Worm (Caenorhabditis elegans) whole organism, L4 larva: ENCODE measurements around the gene ZK1248.20.

Source experiments
- D1046.2 ChIP-seq: fragments of 200-800 bp; sonication (Bioruptor generic); IDR thresholded peaks from 2 replicates; pipeline ENCODE4 v1.3.6; 2022; ENCODE audit warnings: missing genetic modification characterization, missing compliant biosample characterization
- Y5F2A.4 ChIP-seq: fragments of 200-800 bp; sonication (Bioruptor generic); optimal IDR thresholded peaks from 2 replicates; lab custom pipeline; 2018; ENCODE audit warnings: mild to moderate bottlenecking, missing genetic modification characterization, missing compliant biosample characterization
- Y75B8A.6 ChIP-seq: fragments of 200-800 bp; sonication (Bioruptor generic); IDR thresholded peaks from 2 replicates; pipeline ENCODE4 v1.3.6; 2022; ENCODE audit warnings: missing genetic modification reagents, missing genetic modification characterization, missing compliant biosample characterization
- ZK337.2 ChIP-seq: fragments of 200-800 bp; sonication (Bioruptor generic); IDR thresholded peaks from 2 replicates; pipeline ENCODE4 v1.3.6; 2022; ENCODE audit warnings: missing genetic modification reagents, missing genetic modification characterization, missing compliant biosample characterization
- ZK546.5 ChIP-seq, 2 experiments: sonication (generic microtip); optimal IDR thresholded peaks; 2 replicates each; lab custom pipeline; 2017; ENCODE audit warnings: missing biosample characterization in 2 of 2, missing genetic modification characterization in 2 of 2
- aha-1 ChIP-seq: fragments of 150-350 bp; peaks from one replicate; lab custom pipeline; 2014; ENCODE audit warnings: missing biosample characterization, missing genetic modification characterization
- attf-4 ChIP-seq: sonication (generic microtip); optimal IDR thresholded peaks from 3 replicates; lab custom pipeline; 2017; ENCODE audit warnings: missing biosample characterization, missing genetic modification characterization
- ceh-32 ChIP-seq: sonication (generic microtip); optimal IDR thresholded peaks from 2 replicates; lab custom pipeline; 2016; ENCODE audit warnings: mild to moderate bottlenecking, missing genetic modification characterization, missing compliant biosample characterization; ENCODE audit not compliant: poor library complexity
- ceh-44 ChIP-seq: fragments of 200-800 bp; sonication (Bioruptor generic); IDR thresholded peaks from 2 replicates; pipeline ENCODE4 v1.3.6; 2022; ENCODE audit warnings: missing genetic modification reagents, missing genetic modification characterization, missing compliant biosample characterization
- ces-1 ChIP-seq: fragments of 150-350 bp; sonication (generic microtip); optimal IDR thresholded peaks from 4 replicates; lab custom pipeline; 2014; ENCODE audit warnings: missing biosample characterization, missing genetic modification reagents, missing genetic modification characterization
- cey-2 ChIP-seq: sonication (generic microtip); optimal IDR thresholded peaks from 3 replicates; lab custom pipeline; 2017; ENCODE audit warnings: missing genetic modification characterization, mild to moderate bottlenecking, missing compliant biosample characterization, antibody characterized with exemption, borderline replicate concordance; ENCODE audit not compliant: insufficient read depth
- daf-16 ChIP-seq, 3 experiments: sonication (generic microtip); optimal IDR thresholded peaks; 2 replicates each; lab custom pipeline; 2016 to 2017; ENCODE audit warnings: missing genetic modification characterization in 3 of 3, missing genetic modification reagents in 3 of 3, mild to moderate bottlenecking in 2 of 3, missing compliant biosample characterization in 2 of 3, missing biosample characterization in 1 of 3, moderate library complexity in 1 of 3
- daf-19 ChIP-seq: fragments of 200-800 bp; sonication (Bioruptor generic); conservative IDR thresholded peaks from 2 replicates; pipeline ENCODE4 v1.3.6; 2022; ENCODE audit warnings: missing genetic modification characterization, missing compliant biosample characterization
- daf-8 ChIP-seq: fragments of 200-800 bp; sonication (Bioruptor generic); IDR thresholded peaks from 2 replicates; pipeline ENCODE4 v1.3.6; 2022; ENCODE audit warnings: missing genetic modification characterization, missing compliant biosample characterization
- dmd-6 ChIP-seq: fragments of 200-800 bp; sonication (Bioruptor generic); IDR thresholded peaks from 2 replicates; pipeline ENCODE4 v1.3.6; 2022; ENCODE audit warnings: missing genetic modification reagents, missing genetic modification characterization, missing compliant biosample characterization
- duxl-1 ChIP-seq: sonication (generic microtip); optimal IDR thresholded peaks from 2 replicates; lab custom pipeline; 2016; ENCODE audit warnings: mild to moderate bottlenecking, missing genetic modification characterization, moderate library complexity, missing compliant biosample characterization; ENCODE audit not compliant: poor library complexity
- dve-1 ChIP-seq: sonication (generic microtip); optimal IDR thresholded peaks from 2 replicates; lab custom pipeline; 2017; ENCODE audit warnings: antibody characterized with exemption, mild to moderate bottlenecking, missing genetic modification characterization, missing compliant biosample characterization; ENCODE audit not compliant: insufficient read depth
- egl-27 ChIP-seq: sonication (generic microtip); optimal IDR thresholded peaks from 3 replicates; lab custom pipeline; 2017; ENCODE audit warnings: missing biosample characterization, missing genetic modification reagents, missing genetic modification characterization
- gei-8 ChIP-seq: fragments of 200-800 bp; sonication (Bioruptor generic); optimal IDR thresholded peaks from 2 replicates; lab custom pipeline; 2018; ENCODE audit warnings: mild to moderate bottlenecking, missing genetic modification characterization, missing compliant biosample characterization
- hmg-1.1 ChIP-seq: fragments of 200-800 bp; sonication (Bioruptor generic); IDR thresholded peaks from 2 replicates; pipeline ENCODE4 v1.3.6; 2022; ENCODE audit warnings: missing genetic modification reagents, missing genetic modification characterization, missing compliant biosample characterization
- lim-7 ChIP-seq: fragments of 200-800 bp; sonication (Bioruptor generic); IDR thresholded peaks from 2 replicates; pipeline ENCODE4 v1.3.6; 2022; ENCODE audit warnings: missing genetic modification characterization, missing compliant biosample characterization
- lin-38 ChIP-seq: fragments of 200-800 bp; sonication (Bioruptor generic); IDR thresholded peaks from 2 replicates; pipeline ENCODE4 v1.3.6; 2022; ENCODE audit warnings: missing genetic modification reagents, missing genetic modification characterization, missing compliant biosample characterization
- lin-39 ChIP-seq: fragments of 150-350 bp; optimal IDR thresholded peaks from 2 replicates; lab custom pipeline; 2014; ENCODE audit warnings: missing biosample characterization, missing genetic modification reagents, missing genetic modification characterization
- madf-5 ChIP-seq, 2 experiments: fragments of 200-800 bp; sonication (Bioruptor generic); IDR thresholded peaks; 2 replicates each; pipeline ENCODE4 v1.3.6; 2022; ENCODE audit warnings: missing compliant biosample characterization in 2 of 2, missing genetic modification characterization in 2 of 2
- madf-9 ChIP-seq: fragments of 200-800 bp; sonication (Bioruptor generic); conservative IDR thresholded peaks from 2 replicates; pipeline ENCODE4 v1.3.6; 2022; ENCODE audit warnings: missing genetic modification reagents, missing genetic modification characterization, missing compliant biosample characterization
- mep-1 ChIP-seq: fragments of 150-350 bp; sonication (generic microtip); optimal IDR thresholded peaks from 3 replicates; lab custom pipeline; 2014; ENCODE audit warnings: missing biosample characterization, missing genetic modification characterization
- nhr-10 ChIP-seq: fragments of 150-350 bp; optimal IDR thresholded peaks from 2 replicates; lab custom pipeline; 2014; ENCODE audit warnings: missing biosample characterization, missing genetic modification characterization
- nhr-25 ChIP-seq: sonication (generic microtip); optimal IDR thresholded peaks from 2 replicates; lab custom pipeline; 2017; ENCODE audit warnings: missing genetic modification characterization, mild to moderate bottlenecking, missing compliant biosample characterization, antibody characterized with exemption, moderate library complexity, borderline replicate concordance; ENCODE audit not compliant: insufficient read depth
- nhr-28 ChIP-seq: fragments of 150-350 bp; optimal IDR thresholded peaks from 2 replicates; lab custom pipeline; 2014; ENCODE audit warnings: missing biosample characterization, missing genetic modification characterization
- nhr-41 ChIP-seq: fragments of 200-800 bp; sonication (Bioruptor generic); IDR thresholded peaks from 2 replicates; pipeline ENCODE4 v1.3.6; 2022; ENCODE audit warnings: missing genetic modification reagents, missing genetic modification characterization, missing compliant biosample characterization
- nhr-48 ChIP-seq: sonication (generic microtip); optimal IDR thresholded peaks from 2 replicates; lab custom pipeline; 2016; ENCODE audit warnings: mild to moderate bottlenecking, missing genetic modification characterization, missing compliant biosample characterization
- nhr-6 ChIP-seq: fragments of 150-350 bp; optimal IDR thresholded peaks from 2 replicates; lab custom pipeline; 2014; ENCODE audit warnings: missing biosample characterization, missing genetic modification characterization
- nhr-77 ChIP-seq: fragments of 150-350 bp; optimal IDR thresholded peaks from 2 replicates; lab custom pipeline; 2014; ENCODE audit warnings: missing biosample characterization, missing genetic modification characterization
- php-3 ChIP-seq: fragments of 200-800 bp; sonication (Bioruptor generic); IDR thresholded peaks from 2 replicates; pipeline ENCODE4 v1.3.6; 2022; ENCODE audit warnings: missing genetic modification reagents, missing genetic modification characterization, missing compliant biosample characterization
- pqm-1 ChIP-seq: sonication (generic microtip); optimal IDR thresholded peaks from 2 replicates; lab custom pipeline; 2017; ENCODE audit warnings: missing biosample characterization, missing genetic modification characterization
- rbr-2 ChIP-seq: sonication (generic microtip); optimal IDR thresholded peaks from 2 replicates; lab custom pipeline; 2016; ENCODE audit warnings: missing genotype, missing genetic modification characterization, missing compliant biosample characterization
- sdz-12 ChIP-seq: fragments of 200-800 bp; sonication (Bioruptor generic); optimal IDR thresholded peaks from 2 replicates; lab custom pipeline; 2018; ENCODE audit warnings: mild to moderate bottlenecking, missing genetic modification characterization, missing compliant biosample characterization
- set-16 ChIP-seq: fragments of 200-800 bp; sonication (Bioruptor generic); IDR thresholded peaks from 2 replicates; pipeline ENCODE4 v1.3.6; 2022; ENCODE audit warnings: missing genetic modification reagents, missing genetic modification characterization, missing compliant biosample characterization
- snpc-4 ChIP-seq: fragments of 150-350 bp; optimal IDR thresholded peaks from 2 replicates; lab custom pipeline; 2014; ENCODE audit warnings: missing biosample characterization, missing genetic modification characterization
- tra-1 ChIP-seq: fragments of 200-800 bp; sonication (Bioruptor generic); IDR thresholded peaks from 2 replicates; pipeline ENCODE4 v1.3.6; 2022; ENCODE audit warnings: missing genetic modification reagents, missing genetic modification characterization, missing compliant biosample characterization
- zag-1 ChIP-seq: fragments of 150-350 bp; optimal IDR thresholded peaks from 2 replicates; lab custom pipeline; 2014; ENCODE audit warnings: missing biosample characterization, missing genetic modification characterization
- zfp-2 ChIP-seq: sonication (generic microtip); optimal IDR thresholded peaks from 2 replicates; lab custom pipeline; 2016; ENCODE audit warnings: mild to moderate bottlenecking, missing genetic modification characterization, missing compliant biosample characterization
- ztf-7 ChIP-seq: fragments of 150-350 bp; optimal IDR thresholded peaks from 2 replicates; lab custom pipeline; 2014; ENCODE audit warnings: missing biosample characterization, missing genetic modification characterization

ZK1248.20 gene

ce11 chrII:5865405-5866308 lies 49.2 kb downstream of the ZK1248.20 start, which contains the start of gene F55C12.19:
Gene F55C12.19 (plus strand): TSS chrII:5866139.
- TF ChIP-seq attf-4 (tag; lab: Kevin White, UChicago), result no peak
- no peak for TF ChIP-seq zag-1 (tag; lab: Kevin White, UChicago)
- TF ChIP-seq rbr-2, result no peak
- TF ChIP-seq daf-8 (GFP tag; lab: Robert Waterston, UW), result no peak
- TF ChIP-seq lin-39 (tag; lab: Kevin White, UChicago), result no peak
- TF ChIP-seq ZK546.5 (tag; optimal IDR thresholded peaks at IDR 0.05; lab: Kevin White, UChicago), result no peak
- TF ChIP-seq gei-8, result no peak
- no peak for TF ChIP-seq ceh-32 (tag; lab: Kevin White, UChicago)
- TF ChIP-seq lin-38, result no peak
- peak; percentile 97 for TF ChIP-seq aha-1 (tag; lab: Kevin White, UChicago)
- TF ChIP-seq nhr-25, result no peak
- TF ChIP-seq nhr-41 (GFP tag; lab: Robert Waterston, UW), result no peak
- no peak for TF ChIP-seq daf-16 (GFP tag; optimal IDR thresholded peaks at IDR 0.05; lab: Kevin White, UChicago)
- TF ChIP-seq daf-16 (tag; optimal IDR thresholded peaks at IDR 0.05; lab: Kevin White, UChicago), result peak; percentile 86
- no peak for TF ChIP-seq sdz-12 (GFP tag; lab: Kevin White, UChicago)
- no peak for TF ChIP-seq nhr-10 (tag; lab: Kevin White, UChicago)
- TF ChIP-seq ZK337.2 (GFP tag; lab: Robert Waterston, UW), result no peak
- TF ChIP-seq duxl-1 (tag; lab: Kevin White, UChicago), result no peak
- TF ChIP-seq pqm-1 (tag; lab: Kevin White, UChicago), result peak; percentile 52
- TF ChIP-seq Y75B8A.6 (GFP tag; lab: Robert Waterston, UW), result no peak
- TF ChIP-seq lim-7 (GFP tag; lab: Robert Waterston, UW), result no peak
- no peak for TF ChIP-seq hmg-1.1 (GFP tag; lab: Robert Waterston, UW)
- no peak for TF ChIP-seq Y5F2A.4 (GFP tag; lab: Kevin White, UChicago)
- no peak for TF ChIP-seq snpc-4 (tag; lab: Kevin White, UChicago)
- no peak for TF ChIP-seq cey-2 (tag; lab: Kevin White, UChicago)
- TF ChIP-seq zfp-2 (tag; lab: Kevin White, UChicago), result no peak
- peak; percentile 78 for TF ChIP-seq nhr-6 (tag; lab: Kevin White, UChicago)
- no peak for TF ChIP-seq ceh-44 (GFP tag; lab: Robert Waterston, UW)
- TF ChIP-seq dve-1 (tag; lab: Kevin White, UChicago), result peak; percentile 37
- no peak for TF ChIP-seq egl-27 (tag; lab: Kevin White, UChicago)
- no peak for TF ChIP-seq nhr-48 (tag; lab: Kevin White, UChicago)
- no peak for TF ChIP-seq D1046.2
- peak; percentile 39 for TF ChIP-seq nhr-28 (tag; lab: Kevin White, UChicago)
- TF ChIP-seq tra-1 (GFP tag; lab: Robert Waterston, UW), result no peak
- no peak for TF ChIP-seq daf-19 (GFP tag; lab: Robert Waterston, UW)
- TF ChIP-seq madf-9 (GFP tag; lab: Robert Waterston, UW), result no peak
- no peak for TF ChIP-seq nhr-77 (tag; lab: Kevin White, UChicago)
- peak; percentile 59 for TF ChIP-seq dmd-6
- no peak for TF ChIP-seq set-16 (GFP tag; lab: Robert Waterston, UW)
- TF ChIP-seq mep-1 (tag; lab: Kevin White, UChicago), result peak; percentile 2
- TF ChIP-seq ztf-7 (tag; lab: Kevin White, UChicago), result no peak
- no peak for TF ChIP-seq ces-1 (GFP tag; lab: Kevin White, UChicago)
- TF ChIP-seq madf-5 (GFP tag; IDR thresholded peaks at IDR 0.05; lab: Robert Waterston, UW), result no peak
- TF ChIP-seq php-3 (GFP tag; lab: Robert Waterston, UW), result peak; percentile 54; the same call in 1 of the 2 replicates
